Worm (Caenorhabditis elegans): ENCODE measurements around the gene smg-7.

The smg-7 gene

ce11 chrIV:6785873-6786272, 43.6 kb upstream of the smg-7 start (continued):
- TF ChIP-seq B0336.3 (GFP tag; IDR thresholded peaks at IDR 0.05) (peak; percentile 17; the same call in 1 of the 2 replicates), ceh-40 (GFP tag; IDR thresholded peaks at IDR 0.05) (no peak), K12H6.12 (tag; optimal IDR thresholded peaks at IDR 0.05) (peak; percentile 57), ZK185.1 (tag; optimal IDR thresholded peaks at IDR 0.05; ENCODE audit: poor library complexity, severe bottlenecking) (peak; percentile 21), snpc-3.4 (tag; optimal IDR thresholded peaks at IDR 0.05) (no peak), atf-7 (tag; optimal IDR thresholded peaks at IDR 0.05) (no peak), nhr-179 (tag; optimal IDR thresholded peaks at IDR 0.05) (no peak), rcor-1 (GFP tag; IDR thresholded peaks at IDR 0.05) (no peak), tbx-9 (tag; optimal IDR thresholded peaks at IDR 0.05; ENCODE audit: borderline replicate concordance) (no peak), nhr-27 (tag; optimal IDR thresholded peaks at IDR 0.05) (no peak), ceh-100 (GFP tag; IDR thresholded peaks at IDR 0.05) (no peak), sptf-2 (GFP tag; optimal IDR thresholded peaks at IDR 0.05) (no peak), ceh-91 (GFP tag; IDR thresholded peaks at IDR 0.05) (no peak), attf-6 (GFP tag; IDR thresholded peaks at IDR 0.05) (no peak), Y53G8AR.9 (GFP tag; conservative IDR thresholded peaks at IDR 0.05) (0 out of 2 replicates have a peak, but pooled peaks have one; percentile 40), snpc-1.1 (tag; optimal IDR thresholded peaks at IDR 0.05; ENCODE audit: insufficient read depth) (no peak), snpc-4 (GFP tag; optimal IDR thresholded peaks at IDR 0.05) (no peak), snpc-4 (tag; optimal IDR thresholded peaks at IDR 0.05) (peak in 3 of 4 experiments; percentile 27 to 35 (median 30)), nfya-1 (tag; optimal IDR thresholded peaks at IDR 0.05; ENCODE audit: borderline replicate concordance, insufficient read depth) (no peak), unc-130 (GFP tag; optimal IDR thresholded peaks at IDR 0.05) (no peak), mel-28 (tag; optimal IDR thresholded peaks at IDR 0.05; ENCODE audit: borderline replicate concordance) (no peak), snpc-1.3 (tag; optimal IDR thresholded peaks at IDR 0.05; ENCODE audit: insufficient read depth) (no peak), hmg-1.2 (GFP tag; IDR thresholded peaks at IDR 0.05) (peak; percentile 96), hlh-12 (tag; optimal IDR thresholded peaks at IDR 0.05) (no peak), somi-1 (GFP tag; optimal IDR thresholded peaks at IDR 0.05) (no peak), C17E4.6 (GFP tag; IDR thresholded peaks at IDR 0.05) (no peak), egl-18 (GFP tag; IDR thresholded peaks at IDR 0.05) (no peak), T07F8.4 (tag; optimal IDR thresholded peaks at IDR 0.05) (no peak), F33H1.4 (GFP tag; IDR thresholded peaks at IDR 0.05) (no peak), bed-1 (GFP tag; IDR thresholded peaks at IDR 0.05) (no peak), F23B12.7 (tag; optimal IDR thresholded peaks at IDR 0.05; ENCODE audit: insufficient read depth) (no peak), lsl-1 (GFP tag; optimal IDR thresholded peaks at IDR 0.05) (no peak), ztf-3 (GFP tag; optimal IDR thresholded peaks at IDR 0.05) (no peak), ztf-6 (GFP tag; IDR thresholded peaks at IDR 0.05) (no peak), Y79H2A.3 (GFP tag; conservative IDR thresholded peaks at IDR 0.05) (no peak), ztf-28 (GFP tag; IDR thresholded peaks at IDR 0.05) (no peak)

- TF ChIP-seq mcd-1 (GFP tag; IDR thresholded peaks at IDR 0.05) (peak; percentile 47; the same call in 1 of the 2 replicates), F49E8.2 (tag; optimal IDR thresholded peaks at IDR 0.05; ENCODE audit: insufficient read depth) (no peak), madf-6 (GFP tag; IDR thresholded peaks at IDR 0.05) (0 out of 2 replicates have a peak, but pooled peaks have one; percentile 18), attf-5 (GFP tag; optimal IDR thresholded peaks at IDR 0.05) (peak; percentile 7), nhr-80 (tag; optimal IDR thresholded peaks at IDR 0.05) (peak; percentile 27), hmg-1.2 (GFP tag; IDR thresholded peaks at IDR 0.05) (peak; percentile 62; the same call in 1 of the 2 replicates), dpl-1 (GFP tag; optimal IDR thresholded peaks at IDR 0.05) (no peak), pbrm-1 (GFP tag; IDR thresholded peaks at IDR 0.05) (0 out of 2 replicates have a peak, but pooled peaks have one; percentile 11), lsl-1 (GFP tag; optimal IDR thresholded peaks at IDR 0.05) (no peak), bed-1 (GFP tag; IDR thresholded peaks at IDR 0.05) (no peak), nfyb-1 (GFP tag; IDR thresholded peaks at IDR 0.05) (peak; percentile 36; the same call in 1 of the 2 replicates), ZK185.1 (tag; optimal IDR thresholded peaks at IDR 0.05; ENCODE audit: poor library complexity, severe bottlenecking) (peak; percentile 3), snpc-1.3 (tag; optimal IDR thresholded peaks at IDR 0.05; ENCODE audit: insufficient read depth) (no peak)
Measured at ce11 chrIV:6785151-6785550, 42.9 kb upstream of the smg-7 start, which contains the start of gene dyci-1. Gene dyci-1, minus strand, starts transcription at chrIV:6785272.

All from whole organism, young adult.